Fruit fly (Drosophila melanogaster): ENCODE measurements around the gene CG3156.
A peak's percentile ranks its signal among the peaks of the same experiment; 100 is the strongest.

CG3156 gene

dm6 chrX:457803-458202, 29.9 kb upstream of the CG3156 start (continued):
- no peak for TF ChIP-seq bowl (GFP tag; IDR thresholded peaks at IDR 0.05)
- TF ChIP-seq crol (GFP tag; IDR thresholded peaks at IDR 0.05) = no peak
- TF ChIP-seq CG1647 (GFP tag; optimal IDR thresholded peaks at IDR 0.05) = no peak
- TF ChIP-seq wor (GFP tag; IDR thresholded peaks at IDR 0.05) = no peak

DNA sequence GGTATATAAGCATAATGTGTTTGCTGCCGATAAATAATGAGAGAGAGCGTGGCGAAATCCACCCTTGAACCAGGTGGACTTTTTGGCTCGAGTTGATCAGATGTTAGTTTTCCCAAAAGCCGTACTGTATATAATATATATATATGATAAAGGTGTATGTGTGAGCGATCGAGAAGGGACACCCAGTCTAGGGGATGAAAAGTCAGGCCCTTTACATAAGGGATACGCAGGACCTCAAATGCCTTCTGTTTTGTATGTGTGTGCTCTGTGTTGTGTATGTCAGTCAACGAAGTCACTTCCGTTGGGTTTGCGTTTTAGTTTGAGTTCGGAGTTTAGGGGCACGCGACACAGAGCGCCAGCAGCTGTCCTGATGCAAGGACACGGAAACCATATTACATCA, 27.2 kb upstream of the CG3156 start, which contains the start of gene ase:
Gene ase, plus strand, starts transcription at position 301 of the 400 bp plus-strand sequence.
- TF ChIP-seq CG11504 (tag; optimal IDR thresholded peaks at IDR 0.05) = no peak
- peak; percentile 32 for TF ChIP-seq cg (GFP tag; optimal IDR thresholded peaks at IDR 0.05)
- peak; percentile 12 for TF ChIP-seq sens (GFP tag)
- peak; percentile 39; the same call in 1 of the 3 replicates for TF ChIP-seq ase (GFP tag; IDR thresholded peaks at IDR 0.05)
- peak; percentile 24 for TF ChIP-seq pros (GFP tag; optimal IDR thresholded peaks at IDR 0.05)
- TF ChIP-seq amos (GFP tag; IDR thresholded peaks at IDR 0.05; ENCODE audit: partially characterized antibody) = no peak
- no peak for TF ChIP-seq Xbp1 (GFP tag; optimal IDR thresholded peaks at IDR 0.05)

dm6 chrX:463934-464333, 23.7 kb upstream of the CG3156 start:
- TF ChIP-seq pros (GFP tag; optimal IDR thresholded peaks at IDR 0.05) (peak; percentile 88), zfh1 (GFP tag; IDR thresholded peaks at IDR 0.05) (0 out of 3 replicates have a peak, but pooled peaks have one; percentile 26), gsb-n (tag; optimal IDR thresholded peaks at IDR 0.05) (peak; percentile 15), cato (GFP tag; optimal IDR thresholded peaks at IDR 0.05; ENCODE audit: borderline replicate concordance) (no peak), sens (GFP tag) (peak; percentile 75), CG14710 (tag; optimal IDR thresholded peaks at IDR 0.05) (peak; percentile 11), row (GFP tag; IDR thresholded peaks at IDR 0.05) (peak; percentile 38; the same call in 1 of the 3 replicates), Xrp1 (GFP tag; IDR thresholded peaks at IDR 0.05) (0 out of 2 replicates have a peak, but pooled peaks have one; percentile 16), otp (GFP tag; IDR thresholded peaks at IDR 0.05) (0 out of 3 replicates have a peak, but pooled peaks have one; percentile 11), dmrt11E (tag; optimal IDR thresholded peaks at IDR 0.05) (peak; percentile 22), CG17328 (GFP tag; IDR thresholded peaks at IDR 0.05) (no peak), zf30C (GFP tag; optimal IDR thresholded peaks at IDR 0.05) (peak; percentile 92), D (optimal IDR thresholded peaks at IDR 0.05) (no peak), D (GFP tag; optimal IDR thresholded peaks at IDR 0.05) (no peak), CG15696 (tag; optimal IDR thresholded peaks at IDR 0.05) (peak; percentile 15), Ets65A (GFP tag) (peak; percentile 4)

DNA sequence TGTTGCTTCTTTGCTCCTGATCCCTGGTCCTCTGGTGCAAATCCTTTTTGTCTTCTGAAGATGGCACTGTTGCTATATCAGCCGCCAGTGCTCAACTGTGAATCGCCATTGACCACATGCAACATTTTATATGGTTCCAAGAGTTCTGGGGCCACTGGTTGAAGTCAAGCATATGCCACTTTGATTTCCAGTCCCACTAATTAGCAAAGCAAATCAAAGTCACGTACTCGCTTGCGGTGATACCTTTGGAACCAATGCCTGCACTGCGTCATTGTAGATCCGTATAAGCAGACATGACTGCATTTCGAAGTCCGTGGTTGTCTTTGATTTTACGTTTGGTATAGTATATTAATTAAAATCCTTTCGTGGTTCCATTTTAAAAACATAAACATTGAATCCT, 18.4 kb upstream of the CG3156 start, which contains the start of gene Cyp4g1:
Gene Cyp4g1, minus strand, starts transcription at position 101 of the 400 bp plus-strand sequence.
- TF ChIP-seq pnt (GFP tag; optimal IDR thresholded peaks at IDR 0.05) = no peak
- TF ChIP-seq Dll (GFP tag; IDR thresholded peaks at IDR 0.05; ENCODE audit: partially characterized antibody) = no peak
- no peak for TF ChIP-seq CG16813 (GFP tag; IDR thresholded peaks at IDR 0.05; ENCODE audit: partially characterized antibody)
- TF ChIP-seq CG9932 (GFP tag; IDR thresholded peaks at IDR 0.05) = no peak
- no peak for TF ChIP-seq sqz (GFP tag; optimal IDR thresholded peaks at IDR 0.05)
- no peak for TF ChIP-seq HLHmδ (GFP tag; optimal IDR thresholded peaks at IDR 0.05)
- TF ChIP-seq pros (GFP tag; optimal IDR thresholded peaks at IDR 0.05) = no peak
- peak; percentile 25 for TF ChIP-seq Med (GFP tag)

DNA sequence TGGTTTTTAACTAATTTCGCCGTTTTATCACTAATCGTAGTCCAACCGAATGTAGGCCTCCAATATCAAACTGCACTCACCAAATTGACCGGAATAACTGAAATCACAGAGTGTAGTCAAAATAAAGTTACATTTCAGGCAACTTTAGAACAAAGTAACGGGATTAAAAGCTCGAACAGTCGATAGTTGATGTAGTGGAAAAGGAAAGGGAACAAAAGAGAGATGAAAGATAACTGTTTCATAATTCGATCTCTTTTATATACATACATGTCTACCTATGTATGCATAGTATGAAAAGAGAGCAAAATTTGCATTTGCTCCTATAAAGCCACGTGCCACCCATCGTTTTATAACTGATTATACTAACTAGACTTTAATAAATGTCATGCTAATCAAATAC, 17.1 kb upstream of the CG3156 start, which contains the start of gene CG32816:
Gene CG32816, minus strand, starts transcription at position 101 of the 400 bp plus-strand sequence.
- no peak for TF ChIP-seq CG7786 (GFP tag; optimal IDR thresholded peaks at IDR 0.05)
- TF ChIP-seq Med (GFP tag) = peak; percentile 24

Measured in whole organism, embryonic.